2 worm cellular contexts compared by ENCODE assay signal in the genomic region with DNA sequence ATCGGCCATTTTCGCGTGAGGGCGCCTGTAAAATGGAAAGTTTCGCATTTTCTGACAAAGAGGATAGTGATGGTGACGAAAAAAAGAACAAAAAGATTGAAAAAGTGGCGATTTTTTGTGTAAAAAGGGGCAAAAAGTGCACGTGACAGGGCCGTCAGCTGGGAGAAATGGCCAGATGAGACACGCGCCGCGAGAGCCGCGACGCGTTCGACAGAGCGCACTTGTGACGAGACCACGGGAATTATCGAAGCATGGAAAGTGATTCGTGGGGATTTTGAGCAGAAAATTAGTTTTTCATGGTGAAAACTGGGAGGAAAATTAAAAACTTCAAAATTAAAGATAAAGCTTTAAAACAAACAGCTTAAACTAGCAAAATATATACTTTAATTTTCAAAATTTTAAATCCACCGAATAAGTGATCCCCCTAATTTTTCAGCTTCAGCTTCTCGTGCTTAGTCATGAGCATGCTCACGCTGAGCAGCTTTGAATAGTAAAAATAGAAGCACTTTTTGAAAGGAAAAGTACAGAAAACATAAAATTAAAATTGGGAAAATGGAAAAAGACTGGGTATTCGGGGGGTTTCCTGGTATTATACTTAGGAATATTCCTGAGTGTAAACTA.
TF ChIP-seq lines count a peak whose summit lies in the region.

Gene W03C9.5 (minus strand): TSS at position 38 of the 621 bp plus-strand sequence.

TF ChIP-seq in whole organism, L1 larva, 84 proteins besides CTCF, POLR2A, EP300 and RAD21 (continued from another document):
- no peak for TF ChIP-seq nhr-12 (tag; optimal IDR thresholded peaks at IDR 0.05; lab: Kevin White, UChicago)
- TF ChIP-seq nhr-28 (tag; optimal IDR thresholded peaks at IDR 0.05; lab: Kevin White, UChicago) = no peak
- TF ChIP-seq C16A3.4 (tag; optimal IDR thresholded peaks at IDR 0.05; lab: Kevin White, UChicago) = peak; percentile 97
- TF ChIP-seq C34B4.2 (tag; optimal IDR thresholded peaks at IDR 0.05; lab: Kevin White, UChicago) = no peak
- peak; percentile 97 for TF ChIP-seq vab-15 (tag; optimal IDR thresholded peaks at IDR 0.05; lab: Kevin White, UChicago)
- TF ChIP-seq unc-30 (tag; optimal IDR thresholded peaks at IDR 0.05; lab: Kevin White, UChicago) = no peak
- TF ChIP-seq mab-9 (GFP tag; IDR thresholded peaks at IDR 0.05; lab: Robert Waterston, UW) = peak; percentile 76
- no peak for TF ChIP-seq hlh-17 (GFP tag; optimal IDR thresholded peaks at IDR 0.05; lab: Kevin White, UChicago; ENCODE audit: borderline replicate concordance)
- TF ChIP-seq Y116A8C.19 (tag; optimal IDR thresholded peaks at IDR 0.05; lab: Kevin White, UChicago; ENCODE audit: borderline replicate concordance) = no peak
- TF ChIP-seq dpl-1 (GFP tag; optimal IDR thresholded peaks at IDR 0.05; lab: Kevin White, UChicago) = peak; percentile 84 to 85 (median 85)
- TF ChIP-seq sup-37 (GFP tag; optimal IDR thresholded peaks at IDR 0.05; lab: Kevin White, UChicago) = peak; percentile 61
- peak; percentile 96 for TF ChIP-seq rnt-1 (tag; optimal IDR thresholded peaks at IDR 0.05; lab: Kevin White, UChicago)
- peak; percentile 89 for TF ChIP-seq nhr-237 (tag; optimal IDR thresholded peaks at IDR 0.05; lab: Kevin White, UChicago)
- no peak for TF ChIP-seq ets-5 (GFP tag; IDR thresholded peaks at IDR 0.05; lab: Robert Waterston, UW)
- peak; percentile 84 for TF ChIP-seq ceh-8 (GFP tag; optimal IDR thresholded peaks at IDR 0.05; lab: Kevin White, UChicago)
- peak; percentile 98 for TF ChIP-seq nhr-71 (tag; optimal IDR thresholded peaks at IDR 0.05; lab: Kevin White, UChicago)
- TF ChIP-seq ceh-90 (tag; optimal IDR thresholded peaks at IDR 0.05; lab: Kevin White, UChicago) = peak; percentile 70
- TF ChIP-seq sox-4 (tag; optimal IDR thresholded peaks at IDR 0.05; lab: Kevin White, UChicago) = peak; percentile 72
- peak; percentile 77 for TF ChIP-seq blmp-1 (tag; optimal IDR thresholded peaks at IDR 0.05; lab: Kevin White, UChicago)
- peak; percentile 82 for TF ChIP-seq ztf-4 (tag; optimal IDR thresholded peaks at IDR 0.05; lab: Kevin White, UChicago)
- TF ChIP-seq jun-1 (tag; optimal IDR thresholded peaks at IDR 0.05; lab: Kevin White, UChicago) = peak; percentile 90
- TF ChIP-seq ztf-11 (tag; optimal IDR thresholded peaks at IDR 0.05; lab: Kevin White, UChicago) = peak in 1 of 2 experiments; percentile 91
- TF ChIP-seq dsc-1 (tag; optimal IDR thresholded peaks at IDR 0.05; lab: Kevin White, UChicago) = peak; percentile 92
- TF ChIP-seq unc-86 (tag; optimal IDR thresholded peaks at IDR 0.05; lab: Kevin White, UChicago) = peak; percentile 92
- peak; percentile 89 for TF ChIP-seq xbp-1 (tag; optimal IDR thresholded peaks at IDR 0.05; lab: Kevin White, UChicago)
- TF ChIP-seq unc-130 (tag; optimal IDR thresholded peaks at IDR 0.05; lab: Kevin White, UChicago) = peak; percentile 87
- TF ChIP-seq irx-1 (tag; optimal IDR thresholded peaks at IDR 0.05; lab: Kevin White, UChicago) = peak; percentile 75
- TF ChIP-seq nhr-77 (tag; optimal IDR thresholded peaks at IDR 0.05; lab: Kevin White, UChicago) = peak; percentile 90

TF ChIP-seq in whole organism, young adult, 124 proteins besides CTCF, POLR2A, EP300 and RAD21 (continued from another document):
- TF ChIP-seq ceh-91 (GFP tag; IDR thresholded peaks at IDR 0.05; lab: Robert Waterston, UW) = peak; percentile 80
- peak; percentile 20 for TF ChIP-seq unc-130 (GFP tag; optimal IDR thresholded peaks at IDR 0.05; lab: Kevin White, UChicago)
- TF ChIP-seq tbx-9 (tag; optimal IDR thresholded peaks at IDR 0.05; lab: Kevin White, UChicago; ENCODE audit: borderline replicate concordance) = no peak
- TF ChIP-seq egl-44 (GFP tag; IDR thresholded peaks at IDR 0.05; lab: Robert Waterston, UW) = peak; percentile 49; the same call in 1 of the 2 replicates
- no peak for TF ChIP-seq snpc-1.1 (tag; optimal IDR thresholded peaks at IDR 0.05; lab: Kevin White, UChicago; ENCODE audit: insufficient read depth)
- TF ChIP-seq F37B4.10 (GFP tag; IDR thresholded peaks at IDR 0.05; lab: Robert Waterston, UW) = no peak
- no peak for TF ChIP-seq ccch-3 (GFP tag; optimal IDR thresholded peaks at IDR 0.05; lab: Kevin White, UChicago)
- TF ChIP-seq xnd-1 (tag; optimal IDR thresholded peaks at IDR 0.05; lab: Kevin White, UChicago) = no peak
- no peak for TF ChIP-seq ama-1 (optimal IDR thresholded peaks at IDR 0.05; lab: Kevin White, UChicago)
- no peak for TF ChIP-seq ama-1 (GFP tag; optimal IDR thresholded peaks at IDR 0.05; lab: Kevin White, UChicago)
- no peak for TF ChIP-seq snpc-3.4 (tag; optimal IDR thresholded peaks at IDR 0.05; lab: Kevin White, UChicago)
- peak; percentile 51; the same call in 1 of the 2 replicates for TF ChIP-seq madf-6 (GFP tag; IDR thresholded peaks at IDR 0.05; lab: Robert Waterston, UW)
- peak; percentile 55; the same call in 1 of the 2 replicates for TF ChIP-seq Y53F4B.3 (GFP tag; IDR thresholded peaks at IDR 0.05; lab: Robert Waterston, UW)
- peak; percentile 88 for TF ChIP-seq pha-4 (tag; optimal IDR thresholded peaks at IDR 0.05; lab: Kevin White, UChicago)
- TF ChIP-seq ztf-26 (tag; optimal IDR thresholded peaks at IDR 0.05; lab: Kevin White, UChicago) = peak; percentile 94
- peak; percentile 73 for TF ChIP-seq tbp1 (GFP tag; optimal IDR thresholded peaks at IDR 0.05; lab: Kevin White, UChicago)
- TF ChIP-seq cebp-2 (GFP tag; IDR thresholded peaks at IDR 0.05; lab: Robert Waterston, UW) = no peak
- no peak for TF ChIP-seq ceh-40 (GFP tag; IDR thresholded peaks at IDR 0.05; lab: Robert Waterston, UW)
- TF ChIP-seq mxl-1 (tag; optimal IDR thresholded peaks at IDR 0.05; lab: Kevin White, UChicago) = no peak
- TF ChIP-seq zim-3 (tag; optimal IDR thresholded peaks at IDR 0.05; lab: Kevin White, UChicago) = peak; percentile 70
- TF ChIP-seq Y67H2A.10 (GFP tag; conservative IDR thresholded peaks at IDR 0.05; lab: Robert Waterston, UW) = peak; percentile 93
- TF ChIP-seq attf-6 (GFP tag; IDR thresholded peaks at IDR 0.05; lab: Robert Waterston, UW) = no peak
- TF ChIP-seq nfya-2 (GFP tag; IDR thresholded peaks at IDR 0.05; lab: Robert Waterston, UW) = no peak
- no peak for TF ChIP-seq snpc-4 (GFP tag; optimal IDR thresholded peaks at IDR 0.05; lab: Kevin White, UChicago)
- peak; percentile 52 to 74 (median 67) for TF ChIP-seq snpc-4 (tag; optimal IDR thresholded peaks at IDR 0.05; lab: Kevin White, UChicago)
- TF ChIP-seq K11D2.4 (GFP tag; IDR thresholded peaks at IDR 0.05; lab: Robert Waterston, UW) = peak; percentile 92
- peak; percentile 72; the same call in 1 of the 2 replicates for TF ChIP-seq ztf-6 (GFP tag; IDR thresholded peaks at IDR 0.05; lab: Robert Waterston, UW)
- peak; percentile 99 for TF ChIP-seq ceh-100 (GFP tag; IDR thresholded peaks at IDR 0.05; lab: Robert Waterston, UW)
- TF ChIP-seq Y53G8AR.9 (GFP tag; conservative IDR thresholded peaks at IDR 0.05; lab: Robert Waterston, UW) = peak; percentile 85
- TF ChIP-seq lir-1 (GFP tag; conservative IDR thresholded peaks at IDR 0.05; lab: Robert Waterston, UW) = peak; percentile 91
- peak; percentile 91 for TF ChIP-seq lin-40 (tag; optimal IDR thresholded peaks at IDR 0.05; lab: Kevin White, UChicago)
- peak; percentile 94 for TF ChIP-seq nhr-80 (tag; optimal IDR thresholded peaks at IDR 0.05; lab: Kevin White, UChicago)
- no peak for TF ChIP-seq aptf-3 (GFP tag; IDR thresholded peaks at IDR 0.05; lab: Robert Waterston, UW)
- TF ChIP-seq lin-26 (GFP tag; IDR thresholded peaks at IDR 0.05; lab: Robert Waterston, UW) = peak; percentile 77
- no peak for TF ChIP-seq hlh-26 (GFP tag; conservative IDR thresholded peaks at IDR 0.05; lab: Robert Waterston, UW)
- TF ChIP-seq C17E4.6 (GFP tag; IDR thresholded peaks at IDR 0.05; lab: Robert Waterston, UW) = peak; percentile 60; the same call in 1 of the 2 replicates
- no peak; the same call in 1 of the 2 replicates for TF ChIP-seq C06A6.2 (GFP tag; conservative IDR thresholded peaks at IDR 0.05; lab: Robert Waterston, UW)
- no peak for TF ChIP-seq bed-1 (GFP tag; IDR thresholded peaks at IDR 0.05; lab: Robert Waterston, UW)
- TF ChIP-seq gei-17 (GFP tag; optimal IDR thresholded peaks at IDR 0.05; lab: Kevin White, UChicago) = peak; percentile 10
TF ChIP-seq in whole organism, young adult: peak in this region for 77.
